Fruit fly (Drosophila melanogaster) whole organism, embryonic: ENCODE data around the gene Pk34A.

Source experiments
- CG10274 ChIP-seq: fragments of 200-800 bp; sonication (Bioruptor generic); optimal IDR thresholded peaks from 3 replicates; lab custom pipeline; 2017; ENCODE audit warnings: missing biosample characterization, mild to moderate bottlenecking, missing genetic modification characterization
- CG10959 ChIP-seq: fragments of 200-800 bp; sonication (Bioruptor generic); IDR thresholded peaks from 2 replicates; pipeline ENCODE4 v1.3.6; 2022; ENCODE audit warnings: missing biosample characterization, missing genetic modification characterization
- CG11085 ChIP-seq: fragments of 200-800 bp; sonication (Bioruptor generic); IDR thresholded peaks from 2 replicates; pipeline ENCODE4 v1.3.6; 2022; ENCODE audit warnings: missing biosample characterization, missing genetic modification characterization
- CG11456 ChIP-seq: fragments of 200-800 bp; sonication (Bioruptor generic); IDR thresholded peaks from 3 replicates; pipeline ENCODE4 v1.3.6; 2022; ENCODE audit warnings: missing biosample characterization, missing genetic modification characterization
- CG11696 ChIP-seq: fragments of 200-800 bp; sonication (Bioruptor generic); IDR thresholded peaks from 2 replicates; pipeline ENCODE4 v1.3.6; 2022; ENCODE audit warnings: missing biosample characterization, missing genetic modification characterization
- CG12942 ChIP-seq: fragments of 200-800 bp; sonication (Bioruptor generic); optimal IDR thresholded peaks from 3 replicates; lab custom pipeline; 2016; ENCODE audit warnings: missing biosample characterization, missing genetic modification characterization
- CG13775 ChIP-seq: fragments of 200-800 bp; sonication (Bioruptor generic); optimal IDR thresholded peaks from 3 replicates; lab custom pipeline; 2017; ENCODE audit warnings: missing biosample characterization, mild to moderate bottlenecking, missing genetic modification characterization
- CG14710 ChIP-seq: fragments of 200-800 bp; sonication (Bioruptor generic); optimal IDR thresholded peaks from 3 replicates; lab custom pipeline; 2019; ENCODE audit warnings: missing biosample characterization, mild to moderate bottlenecking, missing genetic modification characterization, moderate library complexity
- CG15479 ChIP-seq: fragments of 200-800 bp; sonication (Bioruptor generic); optimal IDR thresholded peaks from 3 replicates; lab custom pipeline; 2019; ENCODE audit warnings: missing biosample characterization, mild to moderate bottlenecking, missing genetic modification characterization, moderate library complexity
- CG17802 ChIP-seq: fragments of 200-800 bp; sonication (Bioruptor generic); optimal IDR thresholded peaks from 2 replicates; lab custom pipeline; 2018; ENCODE audit warnings: missing biosample characterization, mild to moderate bottlenecking, missing genetic modification characterization, moderate library complexity
- CG31388 ChIP-seq: fragments of 200-800 bp; sonication (Bioruptor generic); optimal IDR thresholded peaks from 2 replicates; lab custom pipeline; 2016; ENCODE audit warnings: missing biosample characterization, missing genetic modification characterization
- CG34422 ChIP-seq: fragments of 200-800 bp; sonication (Bioruptor generic); IDR thresholded peaks from 3 replicates; pipeline ENCODE4 v1.3.6; 2022; ENCODE audit warnings: missing biosample characterization, missing genetic modification characterization
- CG4707 ChIP-seq: fragments of 200-800 bp; sonication (Bioruptor generic); optimal IDR thresholded peaks from 2 replicates; lab custom pipeline; 2018; ENCODE audit warnings: missing biosample characterization, mild to moderate bottlenecking, missing genetic modification characterization, moderate library complexity
- CG6689 ChIP-seq: fragments of 200-800 bp; sonication (Bioruptor generic); IDR thresholded peaks from 2 replicates; pipeline ENCODE4 v1.3.6; 2022; ENCODE audit warnings: missing biosample characterization, missing genetic modification characterization
- CG7745 ChIP-seq: fragments of 200-800 bp; sonication (Bioruptor generic); optimal IDR thresholded peaks from 2 replicates; lab custom pipeline; 2018; ENCODE audit warnings: missing biosample characterization, mild to moderate bottlenecking, missing genetic modification characterization, moderate library complexity
- CG7928 ChIP-seq: fragments of 200-800 bp; sonication (Bioruptor generic); optimal IDR thresholded peaks from 2 replicates; lab custom pipeline; 2017; ENCODE audit warnings: missing biosample characterization, mild to moderate bottlenecking, missing genetic modification characterization
- CG8281 ChIP-seq: fragments of 200-800 bp; sonication (Bioruptor generic); optimal IDR thresholded peaks from 2 replicates; lab custom pipeline; 2018; ENCODE audit warnings: missing biosample characterization, mild to moderate bottlenecking, missing genetic modification characterization, moderate library complexity
- CG8359 ChIP-seq: fragments of 200-800 bp; sonication (Bioruptor generic); optimal IDR thresholded peaks from 2 replicates; lab custom pipeline; 2017; ENCODE audit warnings: missing biosample characterization, mild to moderate bottlenecking, missing genetic modification characterization, borderline replicate concordance
- CG8924 ChIP-seq: fragments of 200-800 bp; optimal IDR thresholded peaks from 3 replicates; lab custom pipeline; 2019; ENCODE audit warnings: missing biosample characterization, mild to moderate bottlenecking, missing genetic modification characterization, moderate library complexity
- CG9797 ChIP-seq: fragments of 200-800 bp; sonication (Bioruptor generic); optimal IDR thresholded peaks from 3 replicates; lab custom pipeline; 2018; ENCODE audit warnings: missing biosample characterization, mild to moderate bottlenecking, missing genetic modification characterization
- Dbx ChIP-seq: fragments of 200-800 bp; sonication (Bioruptor generic); IDR thresholded peaks from 3 replicates; pipeline ENCODE4 v1.3.6; 2022; ENCODE audit warnings: missing biosample characterization, missing genetic modification characterization
- HLH4C ChIP-seq: fragments of 200-800 bp; sonication (Bioruptor generic); IDR thresholded peaks from 3 replicates; pipeline ENCODE4 v1.3.6; 2022; ENCODE audit warnings: missing biosample characterization, missing genetic modification characterization; ENCODE audit not compliant: partially characterized antibody
- Hand ChIP-seq: fragments of 200-800 bp; sonication (Bioruptor generic); optimal IDR thresholded peaks from 2 replicates; lab custom pipeline; 2017; ENCODE audit warnings: mild to moderate bottlenecking, missing biosample characterization, missing genetic modification reagents, missing genetic modification characterization
- Hr78 ChIP-seq, 2 experiments: fragments of 200-800 bp in 1 of 2; fragments of >200 bp in 1 of 2; sonication (Bioruptor generic) in 1 of 2; optimal IDR thresholded peaks; 2 replicates each; lab custom pipeline; 2017 to 2019; ENCODE audit warnings: missing biosample characterization in 2 of 2, missing genetic modification characterization in 2 of 2, mild to moderate bottlenecking in 1 of 2, moderate library complexity in 1 of 2
- Hsf ChIP-seq: fragments of 200-800 bp; sonication (Bioruptor generic); optimal IDR thresholded peaks from 3 replicates; lab custom pipeline; 2016; ENCODE audit warnings: missing biosample characterization, missing genetic modification characterization
- Mes4 ChIP-seq: fragments of 200-800 bp; sonication (Bioruptor generic); optimal IDR thresholded peaks from 2 replicates; lab custom pipeline; 2016; ENCODE audit warnings: missing biosample characterization, missing genetic modification characterization
- NFAT ChIP-seq: fragments of 200-800 bp; sonication (Bioruptor generic); IDR thresholded peaks from 2 replicates; pipeline ENCODE4 v1.3.6; 2022; ENCODE audit warnings: missing biosample characterization, missing genetic modification characterization
- Opbp ChIP-seq: fragments of 200-800 bp; sonication (Bioruptor generic); IDR thresholded peaks from 3 replicates; pipeline ENCODE4 v1.3.6; 2022; ENCODE audit warnings: missing biosample characterization, missing genetic modification characterization; ENCODE audit not compliant: partially characterized antibody
- Rfx ChIP-seq: fragments of 200-800 bp; sonication (Bioruptor generic); IDR thresholded peaks from 2 replicates; pipeline ENCODE4 v1.3.6; 2022; ENCODE audit warnings: missing biosample characterization, missing genetic modification characterization
- Scr ChIP-seq: fragments of 200-800 bp; sonication (Bioruptor generic); IDR thresholded peaks from 2 replicates; pipeline ENCODE4 v1.3.6; 2022; ENCODE audit warnings: missing biosample characterization, missing genetic modification characterization; ENCODE audit not compliant: partially characterized antibody
- Sin3A ChIP-seq: fragments of >200 bp; optimal IDR thresholded peaks from 2 replicates; lab custom pipeline; 2018
- Sox100B ChIP-seq: fragments of 200-800 bp; sonication (Bioruptor generic); optimal IDR thresholded peaks from 3 replicates; lab custom pipeline; 2018; ENCODE audit warnings: missing biosample characterization, mild to moderate bottlenecking, missing genetic modification characterization
- Xrp1 ChIP-seq: fragments of 200-800 bp; sonication (Bioruptor generic); IDR thresholded peaks from 2 replicates; pipeline ENCODE4 v1.3.6; 2022; ENCODE audit warnings: missing biosample characterization, missing genetic modification characterization
- cg ChIP-seq: fragments of 200-800 bp; sonication (Bioruptor generic); optimal IDR thresholded peaks from 3 replicates; lab custom pipeline; 2019; ENCODE audit warnings: missing biosample characterization, mild to moderate bottlenecking, missing genetic modification characterization, moderate library complexity
- ci ChIP-seq: fragments of 200-800 bp; sonication (Bioruptor generic); IDR thresholded peaks from 3 replicates; pipeline ENCODE4 v1.3.6; 2022; ENCODE audit warnings: missing biosample characterization, missing genetic modification characterization
- crp ChIP-seq, 2 experiments: fragments of 200-800 bp; sonication (Bioruptor generic); optimal IDR thresholded peaks; 2 replicates in 1 of 2; 3 replicates in 1 of 2; lab custom pipeline; 2017; ENCODE audit warnings: missing biosample characterization in 2 of 2, missing genetic modification characterization in 2 of 2, mild to moderate bottlenecking in 1 of 2, moderate library complexity in 1 of 2
- danr ChIP-seq: fragments of 200-800 bp; sonication (Bioruptor generic); IDR thresholded peaks from 2 replicates; pipeline ENCODE4 v1.3.6; 2022; ENCODE audit warnings: missing biosample characterization, missing genetic modification characterization
- dysf ChIP-seq: fragments of 200-800 bp; sonication (Bioruptor generic); IDR thresholded peaks from 3 replicates; pipeline ENCODE4 v1.3.6; 2022; ENCODE audit warnings: missing biosample characterization, missing genetic modification characterization
- eve ChIP-seq, 2 experiments: fragments of >200 bp; optimal IDR thresholded peaks; 2 replicates each; lab custom pipeline; 2017; ENCODE audit warnings: missing biosample characterization in 2 of 2, missing genetic modification characterization in 2 of 2
- fd64A ChIP-seq: fragments of 200-800 bp; sonication (Bioruptor generic); optimal IDR thresholded peaks from 3 replicates; lab custom pipeline; 2018; ENCODE audit warnings: missing biosample characterization, mild to moderate bottlenecking, missing genetic modification characterization
- grn ChIP-seq: fragments of 200-800 bp; sonication (Bioruptor generic); optimal IDR thresholded peaks from 3 replicates; lab custom pipeline; 2017; ENCODE audit warnings: missing biosample characterization, missing genetic modification characterization
- kah ChIP-seq: fragments of 200-800 bp; sonication (Bioruptor generic); optimal IDR thresholded peaks from 2 replicates; lab custom pipeline; 2018; ENCODE audit warnings: missing biosample characterization, mild to moderate bottlenecking, missing genetic modification characterization
- nom ChIP-seq: fragments of 200-800 bp; sonication (Bioruptor generic); optimal IDR thresholded peaks from 2 replicates; lab custom pipeline; 2017; ENCODE audit warnings: missing biosample characterization, missing genetic modification characterization, mild to moderate bottlenecking, moderate library complexity, missing genetic modification reagents
- prd ChIP-seq, 3 experiments: fragments of >200 bp in 2 of 3; fragments of 200-800 bp in 1 of 3; sonication (Bioruptor generic) in 1 of 3; optimal IDR thresholded peaks in 2 of 3; IDR thresholded peaks in 1 of 3; 2 replicates in 2 of 3; 3 replicates in 1 of 3; pipeline versions ENCODE4 v1.3.6 to Lab custom; 2017 to 2022; ENCODE audit warnings: missing biosample characterization in 1 of 3, missing genetic modification characterization in 1 of 3
- scrt ChIP-seq: fragments of 200-800 bp; sonication (Bioruptor generic); optimal IDR thresholded peaks from 2 replicates; lab custom pipeline; 2018; ENCODE audit warnings: missing biosample characterization, mild to moderate bottlenecking, missing genetic modification characterization, moderate library complexity
- stc ChIP-seq: fragments of 200-800 bp; sonication (Bioruptor generic); IDR thresholded peaks from 2 replicates; pipeline ENCODE4 v1.3.6; 2022; ENCODE audit warnings: missing biosample characterization, missing genetic modification characterization
- stwl ChIP-seq: fragments of 200-800 bp; sonication (Bioruptor generic); optimal IDR thresholded peaks from 3 replicates; lab custom pipeline; 2018; ENCODE audit warnings: missing biosample characterization, mild to moderate bottlenecking, missing genetic modification characterization, moderate library complexity
- trem ChIP-seq: fragments of 200-800 bp; optimal IDR thresholded peaks from 3 replicates; lab custom pipeline; 2019; ENCODE audit warnings: missing biosample characterization, mild to moderate bottlenecking, missing genetic modification characterization, moderate library complexity
- unc-4 ChIP-seq: fragments of 200-800 bp; sonication (Bioruptor generic); IDR thresholded peaks from 2 replicates; pipeline ENCODE4 v1.3.6; 2022; ENCODE audit warnings: missing biosample characterization, missing genetic modification characterization; ENCODE audit not compliant: partially characterized antibody

Gene Pk34A

dm6 chr2L:13176701-13177249 is 18.2 kb downstream of the Pk34A start, which contains the start of the genes Sfmbt and CG5439 (continued):
- TF ChIP-seq Mes4 (GFP tag; lab: Kevin White, UChicago) (peak; percentile 68), CG11085 (GFP tag; lab: Robert Waterston, UW) (peak; percentile 72), danr (no peak), dysf (peak; percentile 74), prd (optimal IDR thresholded peaks at IDR 0.05; lab: Kevin White, UChicago) (no peak), prd (GFP tag; IDR thresholded peaks at IDR 0.05; lab: Robert Waterston, UW) (peak; percentile 80), CG6689 (GFP tag; lab: Robert Waterston, UW) (peak; percentile 66), CG9797 (GFP tag; lab: Kevin White, UChicago) (peak; percentile 55), CG13775 (peak; percentile 88), eve (GFP tag; optimal IDR thresholded peaks at IDR 0.05; lab: Kevin White, UChicago) (no peak), CG15479 (GFP tag; lab: Kevin White, UChicago) (peak; percentile 97), CG7928 (GFP tag; lab: Kevin White, UChicago) (peak; percentile 100), unc-4 (GFP tag; lab: Robert Waterston, UW) (peak; percentile 33), cg (no peak), grn (GFP tag; lab: Kevin White, UChicago) (no peak), CG31388 (GFP tag; lab: Kevin White, UChicago) (peak; percentile 52), CG11456 (GFP tag; lab: Robert Waterston, UW) (peak; percentile 81), CG34422 (GFP tag; lab: Robert Waterston, UW) (peak; percentile 70; the same call in 2 of the 3 replicates), fd64A (GFP tag; lab: Kevin White, UChicago) (no peak), Scr (GFP tag; lab: Robert Waterston, UW) (peak; percentile 53; the same call in 1 of the 2 replicates), Sin3A (lab: Kevin White, UChicago) (peak; percentile 96), Xrp1 (GFP tag; lab: Robert Waterston, UW) (peak; percentile 66), Sox100B (GFP tag; lab: Kevin White, UChicago) (no peak), Hsf (GFP tag; lab: Kevin White, UChicago) (peak; percentile 83), Dbx (peak; percentile 87), stc (no peak), kah (GFP tag; lab: Kevin White, UChicago) (no peak), CG17802 (peak; percentile 43), CG10274 (GFP tag; lab: Kevin White, UChicago) (peak; percentile 36), HLH4C (peak; percentile 62; the same call in 2 of the 3 replicates), ci (GFP tag; lab: Robert Waterston, UW) (peak; percentile 59), CG10959 (GFP tag; lab: Robert Waterston, UW) (0 out of 2 replicates have a peak, but pooled peaks have one; percentile 11), stwl (tag; lab: Kevin White, UChicago) (peak; percentile 91), CG14710 (peak; percentile 95), CG4707 (GFP tag; lab: Kevin White, UChicago) (no peak), CG7745 (tag; lab: Kevin White, UChicago) (no peak), Rfx (peak; percentile 77), CG8924 (tag; lab: Kevin White, UChicago) (peak; percentile 80), CG11696 (GFP tag; lab: Robert Waterston, UW) (no peak), Hr78 (GFP tag; optimal IDR thresholded peaks at IDR 0.05; lab: Kevin White, UChicago) (no peak), Hand (GFP tag; lab: Kevin White, UChicago) (no peak), scrt (GFP tag; lab: Kevin White, UChicago) (no peak), NFAT (peak; percentile 73), nom (GFP tag; lab: Kevin White, UChicago) (no peak), crp (GFP tag; optimal IDR thresholded peaks at IDR 0.05; lab: Kevin White, UChicago) (peak in 1 of 2 experiments; percentile 69), CG12942 (GFP tag; lab: Kevin White, UChicago) (peak; percentile 78), trem (tag; lab: Kevin White, UChicago) (peak; percentile 79), CG8281 (tag; lab: Kevin White, UChicago) (no peak), Opbp (GFP tag; lab: Robert Waterston, UW) (peak; percentile 66; the same call in 2 of the 3 replicates), CG8359 (GFP tag; lab: Kevin White, UChicago) (no peak)
